Fruit fly (Drosophila melanogaster) S2 (cell line): ENCODE results near the gene CG3407.

Source experiments
- CG8478 ChIP-seq: fragments of >200 bp; optimal IDR thresholded peaks from 2 replicates; lab custom pipeline; 2018
- CTCF ChIP-seq, 2 experiments: fragments of >200 bp; optimal IDR thresholded peaks; 2 replicates each; lab custom pipeline; 2018

DNA sequence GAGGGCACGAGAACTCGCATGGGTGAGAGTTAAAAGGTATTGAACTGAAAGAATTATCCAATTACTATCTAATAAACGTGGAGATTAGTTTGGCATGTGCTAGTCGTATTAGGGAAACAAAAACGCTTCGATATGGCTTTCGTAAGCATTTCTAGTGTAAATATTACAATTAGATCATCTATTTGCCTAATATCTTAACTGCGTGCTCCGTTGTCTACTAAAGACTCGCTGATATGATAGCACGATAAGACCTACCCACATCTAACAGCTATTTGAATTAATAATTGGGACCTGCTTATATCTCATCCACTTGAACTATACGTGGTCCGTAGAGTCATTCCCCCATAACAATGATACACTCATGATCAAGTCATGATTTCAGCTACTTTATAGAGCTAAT lies 35.7 kb downstream of the CG3407 start:
- TF ChIP-seq CG8478 (lab: Kevin White, UChicago) (no peak), CTCF (optimal IDR thresholded peaks at IDR 0.05; lab: Kevin White, UChicago) (no peak)
